Worm (Caenorhabditis elegans) whole organism, young adult: Measurements from ENCODE around the gene fbxa-67.

Experiments
- aptf-2 ChIP-seq: fragments of 200-800 bp; sonication (Bioruptor generic); conservative IDR thresholded peaks from 2 replicates; pipeline ENCODE4 v1.3.6; 2022; ENCODE audit warnings: missing genetic modification reagents, missing genetic modification characterization, missing compliant biosample characterization
- attf-6 ChIP-seq: fragments of 200-800 bp; sonication (Bioruptor generic); IDR thresholded peaks from 2 replicates; pipeline ENCODE4 v1.3.6; 2022; ENCODE audit warnings: missing genetic modification reagents, missing genetic modification characterization, missing compliant biosample characterization
- dpl-1 ChIP-seq: fragments of 150-350 bp; optimal IDR thresholded peaks from 2 replicates; lab custom pipeline; 2014; ENCODE audit warnings: missing biosample characterization, missing genetic modification reagents, missing genetic modification characterization
- hrde-1 ChIP-seq: sonication (generic microtip); optimal IDR thresholded peaks from 2 replicates; lab custom pipeline; 2016; ENCODE audit warnings: missing genetic modification characterization, mild to moderate bottlenecking, missing compliant biosample characterization, moderate library complexity, missing genotype, missing genetic modification reagents, borderline replicate concordance
- nhr-80 ChIP-seq: sonication (generic microtip); optimal IDR thresholded peaks from 2 replicates; lab custom pipeline; 2016; ENCODE audit warnings: missing genetic modification characterization, missing compliant biosample characterization
- nhr-90 ChIP-seq: sonication (generic microtip); optimal IDR thresholded peaks from 2 replicates; lab custom pipeline; 2016; ENCODE audit warnings: missing genotype, mild to moderate bottlenecking, missing genetic modification characterization, missing compliant biosample characterization

DNA sequence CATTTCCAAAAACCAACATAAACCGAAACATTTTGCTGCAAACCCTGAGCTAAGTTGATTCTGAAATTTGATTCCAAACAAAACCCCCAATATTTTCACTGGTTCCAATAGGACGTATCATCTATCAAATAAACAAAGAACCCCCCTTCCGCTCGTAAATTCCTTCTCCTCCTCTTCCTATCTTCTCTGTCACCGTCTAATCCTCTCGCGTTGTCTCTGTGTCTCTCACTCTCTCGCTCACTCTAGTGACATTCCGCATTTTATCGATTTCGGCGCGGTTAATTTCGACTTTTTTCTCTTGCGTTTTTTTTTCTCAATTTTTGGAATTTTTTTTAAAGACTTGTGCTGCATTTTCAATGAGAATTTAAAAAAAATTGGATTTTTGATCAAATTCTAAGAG is 31.5 kb upstream of the fbxa-67 start:
- TF ChIP-seq attf-6 (GFP tag; lab: Robert Waterston, UW) = no peak
- TF ChIP-seq nhr-80 (tag; lab: Kevin White, UChicago) = no peak
- no peak for TF ChIP-seq hrde-1 (tag; lab: Kevin White, UChicago)
- no peak for TF ChIP-seq aptf-2
- TF ChIP-seq dpl-1 (GFP tag; lab: Kevin White, UChicago) = no peak
- TF ChIP-seq nhr-90 (tag; lab: Kevin White, UChicago) = no peak
